Worm (Caenorhabditis elegans): ENCODE data around the gene E01G6.1.

ce11 chrX:12225970-12226369, 34.7 kb upstream of the E01G6.1 start, which contains the start of gene cest-9.1:
- TF ChIP-seq zfp-3 (GFP tag; conservative IDR thresholded peaks at IDR 0.05) = no peak
- TF ChIP-seq aly-2 (tag; optimal IDR thresholded peaks at IDR 0.05) = no peak
- no peak for TF ChIP-seq fos-1 (tag; optimal IDR thresholded peaks at IDR 0.05)
- no peak for TF ChIP-seq F49E8.2 (tag; optimal IDR thresholded peaks at IDR 0.05; ENCODE audit: borderline replicate concordance)
- TF ChIP-seq nhr-76 (tag; optimal IDR thresholded peaks at IDR 0.05) = no peak
- TF ChIP-seq fkh-10 (GFP tag; optimal IDR thresholded peaks at IDR 0.05) = no peak
- no peak for TF ChIP-seq nhr-48 (tag; optimal IDR thresholded peaks at IDR 0.05)
- no peak for TF ChIP-seq ama-1 (optimal IDR thresholded peaks at IDR 0.05)
- no peak for TF ChIP-seq lin-13 (GFP tag; optimal IDR thresholded peaks at IDR 0.05)
- TF ChIP-seq nhr-25 (tag; optimal IDR thresholded peaks at IDR 0.05; ENCODE audit: borderline replicate concordance, insufficient read depth) = no peak

Measured in whole organism, L4 larva.